Fruit fly (Drosophila melanogaster) whole organism, embryonic: ENCODE data around the gene CG18179.

Source experiments
- CG15479 ChIP-seq: fragments of 200-800 bp; sonication (Bioruptor generic); optimal IDR thresholded peaks from 3 replicates; lab custom pipeline; 2019; ENCODE audit warnings: missing biosample characterization, mild to moderate bottlenecking, missing genetic modification characterization, moderate library complexity
- CG16815 ChIP-seq: fragments of 200-800 bp; sonication (Bioruptor generic); optimal IDR thresholded peaks from 3 replicates; lab custom pipeline; 2017; ENCODE audit warnings: missing biosample characterization, mild to moderate bottlenecking, missing genetic modification characterization
- CG2116 ChIP-seq: fragments of 200-800 bp; sonication (Bioruptor generic); optimal IDR thresholded peaks from 3 replicates; lab custom pipeline; 2018; ENCODE audit warnings: missing biosample characterization, mild to moderate bottlenecking, missing genetic modification characterization
- CG31224 ChIP-seq: fragments of 200-800 bp; sonication (Bioruptor generic); IDR thresholded peaks from 2 replicates; pipeline ENCODE4 v1.3.6; 2022; ENCODE audit warnings: missing biosample characterization, missing genetic modification characterization
- CG3995 ChIP-seq: fragments of 200-800 bp; sonication (Bioruptor generic); optimal IDR thresholded peaks from 3 replicates; lab custom pipeline; 2016; ENCODE audit warnings: missing biosample characterization, missing genetic modification characterization
- CG43689 ChIP-seq: fragments of 200-800 bp; sonication (Bioruptor generic); IDR thresholded peaks from 2 replicates; pipeline ENCODE4 v1.3.6; 2022; ENCODE audit warnings: missing biosample characterization, missing genetic modification characterization
- NFAT ChIP-seq: fragments of 200-800 bp; sonication (Bioruptor generic); IDR thresholded peaks from 2 replicates; pipeline ENCODE4 v1.3.6; 2022; ENCODE audit warnings: missing biosample characterization, missing genetic modification characterization
- dysf ChIP-seq: fragments of 200-800 bp; sonication (Bioruptor generic); IDR thresholded peaks from 3 replicates; pipeline ENCODE4 v1.3.6; 2022; ENCODE audit warnings: missing biosample characterization, missing genetic modification characterization
- fru ChIP-seq: fragments of >200 bp; optimal IDR thresholded peaks from 2 replicates; lab custom pipeline; 2017
- tna ChIP-seq: fragments of 200-800 bp; sonication (Bioruptor generic); IDR thresholded peaks from 2 replicates; pipeline ENCODE4 v1.3.6; 2022; ENCODE audit warnings: missing biosample characterization, missing genetic modification characterization; ENCODE audit not compliant: partially characterized antibody

dm6 chr3L:9640713-9641112 is 1.6 kb downstream of the CG18179 start, which contains the start of gene CG18180:
- TF ChIP-seq tna (GFP tag; lab: Robert Waterston, UW) = no peak
- no peak for TF ChIP-seq CG31224 (GFP tag; lab: Robert Waterston, UW)
- no peak for TF ChIP-seq fru (lab: Kevin White, UChicago)
- TF ChIP-seq dysf (GFP tag; lab: Robert Waterston, UW) = no peak
- TF ChIP-seq CG15479 (GFP tag; lab: Kevin White, UChicago) = no peak
- no peak for TF ChIP-seq CG2116 (GFP tag; lab: Kevin White, UChicago)
- no peak for TF ChIP-seq NFAT
- TF ChIP-seq CG43689 (GFP tag; lab: Robert Waterston, UW) = no peak
- no peak for TF ChIP-seq CG16815 (GFP tag; lab: Kevin White, UChicago)
- no peak for TF ChIP-seq CG3995 (GFP tag; lab: Kevin White, UChicago)
